In the genomic region with DNA sequence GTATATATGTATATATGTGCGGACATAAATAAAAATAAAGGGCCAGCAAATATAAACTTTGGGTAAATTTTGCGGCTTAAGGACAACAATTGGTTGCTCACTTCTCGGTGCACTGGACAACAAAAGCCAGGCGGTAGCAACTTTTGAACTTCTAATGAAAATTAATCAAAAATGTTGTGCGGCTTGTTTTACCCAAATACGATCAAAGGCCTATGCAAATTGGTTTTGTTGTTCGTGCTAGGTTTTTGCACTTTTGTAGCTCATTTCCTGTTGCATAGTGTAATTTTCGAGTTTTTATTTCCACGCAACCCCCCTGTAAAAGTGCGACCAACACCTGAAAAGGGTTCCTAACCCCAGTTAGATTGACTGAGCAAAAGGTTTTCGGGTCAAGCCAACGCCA, we compare ENCODE assay signal across 2 fruit fly cellular contexts.
TF ChIP-seq lines count a peak whose summit lies in the region.

No protein-coding gene starts in this region.

- TF ChIP-seq CTCF in whole organism, embryonic (GFP tag; optimal IDR thresholded peaks at IDR 0.05; lab: Kevin White, UChicago) = no peak

TF ChIP-seq in whole organism, embryonic, 481 proteins besides CTCF, POLR2A, EP300 and RAD21 (continues in another document):
- TF ChIP-seq CG2678 (tag; optimal IDR thresholded peaks at IDR 0.05; lab: Kevin White, UChicago) = peak; percentile 51
- no peak for TF ChIP-seq nmo (GFP tag; optimal IDR thresholded peaks at IDR 0.05; lab: Kevin White, UChicago)
- peak; percentile 39; the same call in 1 of the 2 replicates for TF ChIP-seq ranshi (GFP tag; IDR thresholded peaks at IDR 0.05; lab: Robert Waterston, UW)
- peak; percentile 51; the same call in 1 of the 2 replicates for TF ChIP-seq CG32772 (GFP tag; IDR thresholded peaks at IDR 0.05; lab: Robert Waterston, UW)
- TF ChIP-seq dysf (GFP tag; IDR thresholded peaks at IDR 0.05; lab: Robert Waterston, UW) = peak; percentile 62; the same call in 1 of the 3 replicates
- TF ChIP-seq CG12769 (tag; optimal IDR thresholded peaks at IDR 0.05; lab: Kevin White, UChicago) = peak; percentile 55
- 0 out of 3 replicates have a peak, but pooled peaks have one; percentile 12 for TF ChIP-seq ken (GFP tag; IDR thresholded peaks at IDR 0.05; lab: Robert Waterston, UW)
- TF ChIP-seq tgo (GFP tag; IDR thresholded peaks at IDR 0.05; lab: Robert Waterston, UW) = peak; percentile 26; the same call in 1 of the 3 replicates
- peak; percentile 67 for TF ChIP-seq CG32532 (GFP tag; IDR thresholded peaks at IDR 0.05; lab: Robert Waterston, UW)
- TF ChIP-seq CG9932 (GFP tag; IDR thresholded peaks at IDR 0.05; lab: Robert Waterston, UW) = peak; percentile 50
- no peak for TF ChIP-seq wek (GFP tag; optimal IDR thresholded peaks at IDR 0.05; lab: Kevin White, UChicago)
- 0 out of 2 replicates have a peak, but pooled peaks have one; percentile 16 for TF ChIP-seq CG3847 (GFP tag; IDR thresholded peaks at IDR 0.05; lab: Robert Waterston, UW)
- peak; percentile 25 for TF ChIP-seq CG12071 (GFP tag; optimal IDR thresholded peaks at IDR 0.05; lab: Kevin White, UChicago)
- no peak for TF ChIP-seq cwo (GFP tag; optimal IDR thresholded peaks at IDR 0.05; lab: Kevin White, UChicago)
- peak; percentile 44 for TF ChIP-seq Fer1 (GFP tag; optimal IDR thresholded peaks at IDR 0.05; lab: Kevin White, UChicago)
- peak; percentile 19 for TF ChIP-seq CoRest (tag; optimal IDR thresholded peaks at IDR 0.05; lab: Kevin White, UChicago)
- no peak for TF ChIP-seq CG6813 (GFP tag; optimal IDR thresholded peaks at IDR 0.05; lab: Kevin White, UChicago)
- TF ChIP-seq CG15269 (tag; optimal IDR thresholded peaks at IDR 0.05; lab: Kevin White, UChicago) = peak; percentile 54
- TF ChIP-seq Xrp1 (GFP tag; IDR thresholded peaks at IDR 0.05; lab: Robert Waterston, UW) = 0 out of 2 replicates have a peak, but pooled peaks have one; percentile 31
- TF ChIP-seq wdn (GFP tag; IDR thresholded peaks at IDR 0.05; lab: Robert Waterston, UW) = 0 out of 2 replicates have a peak, but pooled peaks have one; percentile 26
- no peak for TF ChIP-seq stwl (tag; optimal IDR thresholded peaks at IDR 0.05; lab: Kevin White, UChicago)
- peak; percentile 71 for TF ChIP-seq slbo (GFP tag; IDR thresholded peaks at IDR 0.05; lab: Robert Waterston, UW)
- peak; percentile 8 for TF ChIP-seq D19B (GFP tag; optimal IDR thresholded peaks at IDR 0.05; lab: Kevin White, UChicago)
- peak; percentile 3 for TF ChIP-seq CG12659 (GFP tag; optimal IDR thresholded peaks at IDR 0.05; lab: Kevin White, UChicago)
- no peak for TF ChIP-seq CG8290 (GFP tag; optimal IDR thresholded peaks at IDR 0.05; lab: Kevin White, UChicago)
- TF ChIP-seq CG8290 (tag; optimal IDR thresholded peaks at IDR 0.05; lab: Kevin White, UChicago) = peak in 1 of 2 experiments; percentile 62
- peak; percentile 21; the same call in 1 of the 3 replicates for TF ChIP-seq CG11560 (tag; IDR thresholded peaks at IDR 0.05; lab: Robert Waterston, UW)
- TF ChIP-seq CG7556 (GFP tag; optimal IDR thresholded peaks at IDR 0.05; lab: Kevin White, UChicago) = peak; percentile 40
- peak; percentile 6 for TF ChIP-seq Xbp1 (GFP tag; optimal IDR thresholded peaks at IDR 0.05; lab: Kevin White, UChicago)
- peak; percentile 50 for TF ChIP-seq Rx (GFP tag; IDR thresholded peaks at IDR 0.05; lab: Robert Waterston, UW)
- TF ChIP-seq Mrtf (GFP tag; IDR thresholded peaks at IDR 0.05; lab: Robert Waterston, UW) = peak; percentile 41; the same call in 1 of the 3 replicates
- TF ChIP-seq CG17385 (GFP tag; optimal IDR thresholded peaks at IDR 0.05; lab: Kevin White, UChicago) = peak; percentile 34
- TF ChIP-seq NfI (GFP tag; optimal IDR thresholded peaks at IDR 0.05; lab: Kevin White, UChicago) = peak; percentile 34
- TF ChIP-seq ci (GFP tag; IDR thresholded peaks at IDR 0.05; lab: Robert Waterston, UW) = 0 out of 3 replicates have a peak, but pooled peaks have one; percentile 41
- 0 out of 2 replicates have a peak, but pooled peaks have one; percentile 55 for TF ChIP-seq CG14014 (GFP tag; IDR thresholded peaks at IDR 0.05; lab: Robert Waterston, UW)
- TF ChIP-seq CG6689 (GFP tag; IDR thresholded peaks at IDR 0.05; lab: Robert Waterston, UW) = peak; percentile 47; the same call in 1 of the 2 replicates
- TF ChIP-seq Kr (GFP tag; optimal IDR thresholded peaks at IDR 0.05; lab: Kevin White, UChicago) = no peak
- peak; percentile 63; the same call in 1 of the 3 replicates for TF ChIP-seq Dbx (GFP tag; IDR thresholded peaks at IDR 0.05; lab: Robert Waterston, UW)
- peak; percentile 61 for TF ChIP-seq CG2120 (GFP tag; optimal IDR thresholded peaks at IDR 0.05; lab: Kevin White, UChicago)
- TF ChIP-seq gt (GFP tag; IDR thresholded peaks at IDR 0.05; lab: Robert Waterston, UW) = no peak

TF ChIP-seq in whole organism, prepupa, 60 proteins besides CTCF, POLR2A, EP300 and RAD21:
- TF ChIP-seq svp (GFP tag; lab: Kevin White, UChicago) (peak; percentile 50), eg (GFP tag; IDR thresholded peaks at IDR 0.05; lab: Robert Waterston, UW) (0 out of 3 replicates have a peak, but pooled peaks have one; percentile 7), Hr38 (GFP tag; optimal IDR thresholded peaks at IDR 0.05; lab: Kevin White, UChicago) (no peak), CG6163 (GFP tag; IDR thresholded peaks at IDR 0.05; lab: Robert Waterston, UW) (peak; percentile 54; the same call in 1 of the 3 replicates)

Comparison
In these comparisons a context has a peak if more than half of its experiments do, and no peak if none do; other contexts are left out.
1. Of the 7 proteins assayed by ChIP-seq in both whole organism, embryonic and whole organism, prepupa: peak only in whole organism, embryonic: Gug and Sox102F; only in whole organism, prepupa: none; in both: none; in neither: 5.